Worm (Caenorhabditis elegans): ENCODE measurements around the gene K03A1.4.

The K03A1.4 gene

DNA sequence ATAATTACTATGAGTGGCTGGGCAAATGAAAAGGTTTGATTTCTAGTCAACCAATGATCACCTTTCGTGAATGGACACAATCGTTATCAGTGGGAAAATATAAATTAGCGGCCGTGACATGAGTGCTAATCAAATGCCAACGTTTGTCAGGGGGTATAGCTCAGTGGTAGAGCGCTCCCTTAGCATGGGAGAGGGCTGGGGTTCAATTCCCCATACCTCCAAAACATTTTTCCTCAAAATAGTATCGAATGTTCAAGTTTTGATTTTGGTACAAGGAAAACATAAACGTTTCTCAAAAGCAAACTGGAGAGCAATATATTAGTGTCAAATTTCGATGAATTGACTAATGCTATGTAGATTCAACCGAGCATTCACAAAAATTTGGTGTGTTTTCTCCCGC lies 25.1 kb upstream of the K03A1.4 start (continued):
- TF ChIP-seq nhr-237 (tag; optimal IDR thresholded peaks at IDR 0.05) (no peak), php-3 (GFP tag; IDR thresholded peaks at IDR 0.05) (peak; percentile 61; the same call in 1 of the 2 replicates), duxl-1 (tag; optimal IDR thresholded peaks at IDR 0.05; ENCODE audit: poor library complexity) (peak; percentile 20), ceh-82 (tag; optimal IDR thresholded peaks at IDR 0.05) (no peak), nhr-28 (tag; optimal IDR thresholded peaks at IDR 0.05) (peak; percentile 5), ceh-20 (GFP tag; IDR thresholded peaks at IDR 0.05) (0 out of 2 replicates have a peak, but pooled peaks have one; percentile 33), attf-4 (tag; optimal IDR thresholded peaks at IDR 0.05) (no peak), hmg-1.1 (GFP tag; IDR thresholded peaks at IDR 0.05) (peak; percentile 45; the same call in 1 of the 2 replicates), dpl-1 (GFP tag; optimal IDR thresholded peaks at IDR 0.05) (no peak), ceh-44 (GFP tag; IDR thresholded peaks at IDR 0.05) (0 out of 2 replicates have a peak, but pooled peaks have one; percentile 35), egl-27 (tag; optimal IDR thresholded peaks at IDR 0.05) (no peak), Y5F2A.4 (GFP tag; optimal IDR thresholded peaks at IDR 0.05) (peak; percentile 34), mxl-3 (GFP tag; optimal IDR thresholded peaks at IDR 0.05) (peak; percentile 51), lin-1 (GFP tag; IDR thresholded peaks at IDR 0.05) (peak; percentile 81), unc-130 (GFP tag; optimal IDR thresholded peaks at IDR 0.05) (no peak), saeg-2 (GFP tag; IDR thresholded peaks at IDR 0.05) (0 out of 2 replicates have a peak, but pooled peaks have one; percentile 27), F49E8.2 (tag; optimal IDR thresholded peaks at IDR 0.05; ENCODE audit: borderline replicate concordance) (peak; percentile 47), madf-5 (GFP tag; IDR thresholded peaks at IDR 0.05) (0 out of 4 replicates have a peak, but pooled peaks have one; percentile 51 to 67), nhr-6 (tag; optimal IDR thresholded peaks at IDR 0.05) (peak; percentile 46), pha-4 (GFP tag; IDR thresholded peaks at IDR 0.05) (peak; percentile 87; the same call in 1 of the 2 replicates), pha-4 (tag; optimal IDR thresholded peaks at IDR 0.05) (no peak), hlh-30 (tag; optimal IDR thresholded peaks at IDR 0.05; ENCODE audit: insufficient read depth) (peak; percentile 34), F44E2.7 (GFP tag; IDR thresholded peaks at IDR 0.05) (no peak), fos-1 (tag; optimal IDR thresholded peaks at IDR 0.05) (no peak), mep-1 (tag; optimal IDR thresholded peaks at IDR 0.05) (peak; percentile 54), F26F4.8 (GFP tag; conservative IDR thresholded peaks at IDR 0.05) (peak; percentile 76), daf-8 (GFP tag; IDR thresholded peaks at IDR 0.05) (peak; percentile 81; the same call in 1 of the 2 replicates), tra-1 (GFP tag; IDR thresholded peaks at IDR 0.05) (0 out of 2 replicates have a peak, but pooled peaks have one; percentile 51), hif-1 (tag; optimal IDR thresholded peaks at IDR 0.05) (peak in 1 of 2 experiments; percentile 13), nhr-42 (GFP tag; IDR thresholded peaks at IDR 0.05) (peak; percentile 60; the same call in 1 of the 2 replicates), madf-9 (GFP tag; conservative IDR thresholded peaks at IDR 0.05) (peak; percentile 47; the same call in 1 of the 2 replicates), daf-19 (GFP tag; conservative IDR thresholded peaks at IDR 0.05) (peak; percentile 87), lim-7 (GFP tag; IDR thresholded peaks at IDR 0.05) (peak; percentile 83), dmd-6 (GFP tag; IDR thresholded peaks at IDR 0.05) (peak; percentile 68), ztf-11 (tag; optimal IDR thresholded peaks at IDR 0.05) (no peak), ama-1 (optimal IDR thresholded peaks at IDR 0.05) (no peak), nhr-77 (tag; optimal IDR thresholded peaks at IDR 0.05) (no peak), snpc-4 (tag; optimal IDR thresholded peaks at IDR 0.05) (no peak), T20F7.1 (GFP tag; optimal IDR thresholded peaks at IDR 0.05) (peak; percentile 28), zag-1 (tag; optimal IDR thresholded peaks at IDR 0.05) (no peak), lir-3 (tag; optimal IDR thresholded peaks at IDR 0.05) (peak; percentile 57), ztf-7 (tag; optimal IDR thresholded peaks at IDR 0.05) (peak; percentile 75), spr-3 (GFP tag; optimal IDR thresholded peaks at IDR 0.05) (no peak)
